Fruit fly (Drosophila melanogaster) whole organism, embryonic: ENCODE results near the gene tank.

Source experiments
- Adf1 ChIP-seq: fragments of 200-800 bp; sonication (Bioruptor generic); IDR thresholded peaks from 2 replicates; pipeline ENCODE4 v1.3.6; 2022; ENCODE audit warnings: missing biosample characterization, missing genetic modification characterization
- BEAF-32 ChIP-seq: fragments of 200-800 bp; sonication (Bioruptor generic); optimal IDR thresholded peaks from 3 replicates; lab custom pipeline; 2017; ENCODE audit warnings: missing biosample characterization, missing genetic modification characterization, mild to moderate bottlenecking, moderate library complexity, missing genetic modification reagents
- CG10209 ChIP-seq: fragments of 200-800 bp; sonication (Bioruptor generic); optimal IDR thresholded peaks from 3 replicates; lab custom pipeline; 2017; ENCODE audit warnings: missing biosample characterization, mild to moderate bottlenecking, missing genetic modification characterization, missing genetic modification reagents
- CG10543 ChIP-seq: fragments of 200-800 bp; sonication (Bioruptor generic); optimal IDR thresholded peaks from 3 replicates; lab custom pipeline; 2017; ENCODE audit warnings: missing biosample characterization, mild to moderate bottlenecking, missing genetic modification characterization, moderate library complexity
- CG11247 ChIP-seq: fragments of 200-800 bp; sonication (Bioruptor generic); IDR thresholded peaks from 2 replicates; pipeline ENCODE4 v1.3.6; 2022; ENCODE audit warnings: missing biosample characterization, missing genetic modification characterization
- CG11504 ChIP-seq: fragments of 200-800 bp; sonication (Bioruptor generic); optimal IDR thresholded peaks from 3 replicates; lab custom pipeline; 2019; ENCODE audit warnings: missing biosample characterization, mild to moderate bottlenecking, missing genetic modification characterization, moderate library complexity
- CG12659 ChIP-seq: fragments of 200-800 bp; sonication (Bioruptor generic); optimal IDR thresholded peaks from 3 replicates; lab custom pipeline; 2017; ENCODE audit warnings: mild to moderate bottlenecking, missing biosample characterization, missing genetic modification reagents, missing genetic modification characterization
- CG12744 ChIP-seq: fragments of 200-800 bp; sonication (Bioruptor generic); optimal IDR thresholded peaks from 2 replicates; lab custom pipeline; 2016; ENCODE audit warnings: missing biosample characterization, missing genetic modification characterization
- CG1603 ChIP-seq: fragments of 200-800 bp; sonication (Bioruptor generic); optimal IDR thresholded peaks from 2 replicates; lab custom pipeline; 2019; ENCODE audit warnings: missing biosample characterization, mild to moderate bottlenecking, missing genetic modification characterization, moderate library complexity
- CG17359 ChIP-seq: fragments of 200-800 bp; sonication (Bioruptor generic); optimal IDR thresholded peaks from 3 replicates; lab custom pipeline; 2018; ENCODE audit warnings: missing biosample characterization, mild to moderate bottlenecking, missing genetic modification characterization, moderate library complexity
- CG18262 ChIP-seq: fragments of 200-800 bp; optimal IDR thresholded peaks from 3 replicates; lab custom pipeline; 2019; ENCODE audit warnings: missing biosample characterization, mild to moderate bottlenecking, missing genetic modification characterization, moderate library complexity
- CG2116 ChIP-seq: fragments of 200-800 bp; sonication (Bioruptor generic); optimal IDR thresholded peaks from 3 replicates; lab custom pipeline; 2018; ENCODE audit warnings: missing biosample characterization, mild to moderate bottlenecking, missing genetic modification characterization
- CG32772 ChIP-seq: fragments of 200-800 bp; sonication (Bioruptor generic); IDR thresholded peaks from 2 replicates; pipeline ENCODE4 v1.3.6; 2022; ENCODE audit warnings: missing biosample characterization, missing genetic modification characterization
- CG34376 ChIP-seq: fragments of 200-800 bp; sonication (Bioruptor generic); optimal IDR thresholded peaks from 2 replicates; lab custom pipeline; 2018; ENCODE audit warnings: missing biosample characterization, mild to moderate bottlenecking, missing genetic modification characterization
- CG42726 ChIP-seq: fragments of 200-800 bp; sonication (Bioruptor generic); IDR thresholded peaks from 2 replicates; pipeline ENCODE4 v1.3.6; 2022; ENCODE audit warnings: missing biosample characterization, missing genetic modification characterization; ENCODE audit not compliant: partially characterized antibody
- CG4328 ChIP-seq: fragments of 200-800 bp; sonication (Bioruptor generic); optimal IDR thresholded peaks from 3 replicates; lab custom pipeline; 2017; ENCODE audit warnings: missing biosample characterization, missing genetic modification reagents, missing genetic modification characterization
- CG4404 ChIP-seq: fragments of 200-800 bp; sonication (Bioruptor generic); IDR thresholded peaks from 2 replicates; pipeline ENCODE4 v1.3.6; 2022; ENCODE audit warnings: missing biosample characterization, missing genetic modification characterization
- CG4617 ChIP-seq: fragments of 200-800 bp; sonication (Bioruptor generic); optimal IDR thresholded peaks from 3 replicates; lab custom pipeline; 2016; ENCODE audit warnings: missing biosample characterization, missing genetic modification characterization, borderline replicate concordance
- CG6654 ChIP-seq: fragments of 200-800 bp; sonication (Bioruptor generic); optimal IDR thresholded peaks from 2 replicates; lab custom pipeline; 2017; ENCODE audit warnings: missing biosample characterization, mild to moderate bottlenecking, missing genetic modification characterization
- CG6689 ChIP-seq: fragments of 200-800 bp; sonication (Bioruptor generic); IDR thresholded peaks from 2 replicates; pipeline ENCODE4 v1.3.6; 2022; ENCODE audit warnings: missing biosample characterization, missing genetic modification characterization
- CG7556 ChIP-seq: fragments of 200-800 bp; sonication (Bioruptor generic); optimal IDR thresholded peaks from 2 replicates; lab custom pipeline; 2017; ENCODE audit warnings: missing biosample characterization, mild to moderate bottlenecking, missing genetic modification characterization
- CG7839 ChIP-seq: fragments of 200-800 bp; sonication (Bioruptor generic); optimal IDR thresholded peaks from 3 replicates; lab custom pipeline; 2018; ENCODE audit warnings: missing biosample characterization, mild to moderate bottlenecking, missing genetic modification characterization, moderate library complexity
- CG7963 ChIP-seq: fragments of 200-800 bp; sonication (Bioruptor generic); IDR thresholded peaks from 3 replicates; pipeline ENCODE4 v1.3.6; 2022; ENCODE audit warnings: missing biosample characterization, missing genetic modification characterization; ENCODE audit not compliant: partially characterized antibody
- CG8388 ChIP-seq: fragments of 200-800 bp; sonication (Bioruptor generic); optimal IDR thresholded peaks from 2 replicates; lab custom pipeline; 2019; ENCODE audit warnings: missing biosample characterization, mild to moderate bottlenecking, missing genetic modification characterization, moderate library complexity
- D ChIP-seq, 2 experiments: fragments of 200-800 bp in 1 of 2; fragments of >200 bp in 1 of 2; sonication (Bioruptor generic) in 1 of 2; optimal IDR thresholded peaks; 2 replicates in 1 of 2; 3 replicates in 1 of 2; lab custom pipeline; 2017; ENCODE audit warnings: mild to moderate bottlenecking in 1 of 2, missing biosample characterization in 1 of 2, missing genetic modification characterization in 1 of 2, missing genetic modification reagents in 1 of 2
- D19B ChIP-seq: fragments of 200-800 bp; sonication (Bioruptor generic); optimal IDR thresholded peaks from 2 replicates; lab custom pipeline; 2017; ENCODE audit warnings: missing biosample characterization, mild to moderate bottlenecking, missing genetic modification characterization
- Dad ChIP-seq: fragments of 200-800 bp; sonication (Bioruptor generic); optimal IDR thresholded peaks from 3 replicates; lab custom pipeline; 2016; ENCODE audit warnings: missing biosample characterization, missing genetic modification characterization
- Deaf1 ChIP-seq: fragments of 200-800 bp; optimal IDR thresholded peaks from 3 replicates; lab custom pipeline; 2019; ENCODE audit warnings: missing biosample characterization, mild to moderate bottlenecking, missing genetic modification characterization, moderate library complexity
- Dref ChIP-seq: fragments of 200-800 bp; sonication (Bioruptor generic); IDR thresholded peaks from 2 replicates; pipeline ENCODE4 v1.3.6; 2022; ENCODE audit warnings: missing biosample characterization, missing genetic modification characterization
- Drgx ChIP-seq: fragments of 200-800 bp; sonication (Bioruptor generic); IDR thresholded peaks from 2 replicates; pipeline ENCODE4 v1.3.6; 2022; ENCODE audit warnings: missing biosample characterization, missing genetic modification characterization
- Ets97D ChIP-seq: fragments of 200-800 bp; sonication (Bioruptor generic); optimal IDR thresholded peaks from 3 replicates; lab custom pipeline; 2016; ENCODE audit warnings: missing biosample characterization, missing genetic modification characterization
- Fer2 ChIP-seq: fragments of 200-800 bp; sonication (Bioruptor generic); optimal IDR thresholded peaks from 2 replicates; lab custom pipeline; 2018; ENCODE audit warnings: missing biosample characterization, mild to moderate bottlenecking, missing genetic modification characterization, moderate library complexity
- H2.0 ChIP-seq: fragments of 200-800 bp; sonication (Bioruptor generic); IDR thresholded peaks from 2 replicates; pipeline ENCODE4 v1.3.6; 2022; ENCODE audit warnings: missing biosample characterization, missing genetic modification characterization
- HmgD ChIP-seq: fragments of 200-800 bp; sonication (Bioruptor generic); optimal IDR thresholded peaks from 3 replicates; lab custom pipeline; 2016; ENCODE audit warnings: missing biosample characterization, missing genetic modification characterization
- MBD-R2 ChIP-seq: fragments of 200-800 bp; sonication (Bioruptor generic); IDR thresholded peaks from 2 replicates; pipeline ENCODE4 v1.3.6; 2022; ENCODE audit warnings: missing biosample characterization, missing genetic modification characterization
- Six4 ChIP-seq: fragments of 200-800 bp; sonication (Bioruptor generic); optimal IDR thresholded peaks from 2 replicates; lab custom pipeline; 2016; ENCODE audit warnings: missing biosample characterization, missing genetic modification characterization
- YL-1 ChIP-seq: fragments of 200-800 bp; sonication (Bioruptor generic); optimal IDR thresholded peaks from 3 replicates; lab custom pipeline; 2017; ENCODE audit warnings: missing biosample characterization, mild to moderate bottlenecking, missing genetic modification characterization
- abd-A ChIP-seq: fragments of 200-800 bp; sonication (Bioruptor generic); optimal IDR thresholded peaks from 3 replicates; lab custom pipeline; 2019; ENCODE audit warnings: missing biosample characterization, mild to moderate bottlenecking, missing genetic modification characterization, moderate library complexity
- bigmax ChIP-seq: fragments of 200-800 bp; sonication (Bioruptor generic); optimal IDR thresholded peaks from 2 replicates; lab custom pipeline; 2018; ENCODE audit warnings: missing biosample characterization, mild to moderate bottlenecking, missing genetic modification characterization
- crc ChIP-seq: fragments of 200-800 bp; sonication (Bioruptor generic); optimal IDR thresholded peaks from 2 replicates; lab custom pipeline; 2016; ENCODE audit warnings: missing biosample characterization, missing genetic modification characterization
- crp ChIP-seq, 2 experiments: fragments of 200-800 bp; sonication (Bioruptor generic); optimal IDR thresholded peaks; 2 replicates in 1 of 2; 3 replicates in 1 of 2; lab custom pipeline; 2017; ENCODE audit warnings: missing biosample characterization in 2 of 2, missing genetic modification characterization in 2 of 2, mild to moderate bottlenecking in 1 of 2, moderate library complexity in 1 of 2
- gro ChIP-seq: fragments of 200-800 bp; sonication (Bioruptor generic); optimal IDR thresholded peaks from 2 replicates; lab custom pipeline; 2016; ENCODE audit warnings: missing biosample characterization, missing genetic modification characterization
- hb ChIP-seq: fragments of 200-800 bp; sonication (Bioruptor generic); IDR thresholded peaks from 3 replicates; pipeline ENCODE4 v1.3.6; 2022; ENCODE audit warnings: missing biosample characterization, missing genetic modification characterization; ENCODE audit not compliant: partially characterized antibody
- hbn ChIP-seq: fragments of 200-800 bp; sonication (Bioruptor generic); IDR thresholded peaks from 2 replicates; pipeline ENCODE4 v1.3.6; 2022; ENCODE audit warnings: missing biosample characterization, missing genetic modification characterization; ENCODE audit not compliant: partially characterized antibody
- pho ChIP-seq: fragments of 200-800 bp; sonication (Bioruptor generic); optimal IDR thresholded peaks from 2 replicates; lab custom pipeline; 2016; ENCODE audit warnings: missing biosample characterization, missing genetic modification characterization
- rib ChIP-seq: fragments of 200-800 bp; sonication (Bioruptor generic); IDR thresholded peaks from 2 replicates; pipeline ENCODE4 v1.3.6; 2022; ENCODE audit warnings: missing biosample characterization, missing genetic modification characterization
- sima ChIP-seq: fragments of 200-800 bp; sonication (Bioruptor generic); optimal IDR thresholded peaks from 2 replicates; lab custom pipeline; 2016; ENCODE audit warnings: missing biosample characterization, missing genetic modification characterization
- wek ChIP-seq: fragments of 200-800 bp; sonication (Bioruptor generic); optimal IDR thresholded peaks from 3 replicates; lab custom pipeline; 2018; ENCODE audit warnings: missing biosample characterization, mild to moderate bottlenecking, missing genetic modification characterization, moderate library complexity

Gene tank

DNA sequence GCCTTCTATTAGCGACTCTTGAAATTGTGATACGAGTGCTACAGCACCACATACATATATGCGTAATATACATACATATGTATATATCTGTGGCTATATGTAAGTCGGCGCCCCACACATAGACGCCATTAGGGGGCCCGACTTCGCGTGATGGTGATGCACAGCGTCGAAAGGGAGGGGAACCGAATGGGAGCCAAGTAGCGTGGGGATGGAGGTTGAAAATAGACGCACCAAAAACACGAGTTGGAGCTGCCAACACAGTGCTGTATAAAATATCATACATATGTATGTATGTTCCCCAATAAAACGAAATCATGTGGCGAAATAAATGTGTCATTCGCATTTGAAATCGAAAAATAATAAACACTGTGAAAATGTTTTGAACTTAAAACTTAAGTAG is 48.8 kb upstream of the tank start (continued):
- TF ChIP-seq Deaf1 (peak; percentile 17), CG11247 (0 out of 2 replicates have a peak, but pooled peaks have one; percentile 5), CG8388 (peak; percentile 72), Drgx (GFP tag; lab: Robert Waterston, UW) (0 out of 2 replicates have a peak, but pooled peaks have one; percentile 21), CG10543 (GFP tag; lab: Kevin White, UChicago) (peak; percentile 2), rib (no peak), Adf1 (GFP tag; lab: Robert Waterston, UW) (peak; percentile 8; the same call in 1 of the 2 replicates)
- TF ChIP-seq, all 482 proteins: peak for 15

DNA sequence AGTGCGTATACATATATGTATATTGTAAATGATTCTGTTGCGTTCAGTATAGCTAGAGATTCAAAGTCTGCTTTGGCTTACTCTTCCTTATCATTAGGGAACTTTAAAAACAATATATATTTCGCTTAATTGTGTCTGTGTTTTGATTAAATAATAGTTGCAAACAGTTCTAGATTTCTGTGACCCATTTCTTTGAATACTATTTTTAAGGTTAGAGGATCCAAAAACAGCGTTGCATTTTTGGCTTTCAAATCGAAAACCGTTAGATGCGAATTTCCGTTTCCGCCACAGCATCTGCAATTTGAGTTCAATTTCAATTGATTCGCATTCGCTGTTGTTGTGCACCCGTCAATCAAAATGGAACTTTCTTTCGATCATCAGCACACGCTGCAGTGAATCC is 48.3 kb upstream of the tank start:
- no peak for TF ChIP-seq YL-1 (GFP tag; lab: Kevin White, UChicago)
- TF ChIP-seq CG7839 (tag; lab: Kevin White, UChicago): no peak
- no peak for TF ChIP-seq CG7963 (GFP tag; lab: Robert Waterston, UW)
- TF ChIP-seq MBD-R2 (GFP tag; lab: Robert Waterston, UW): no peak
- no peak for TF ChIP-seq CG11504
- no peak for TF ChIP-seq BEAF-32
- no peak for TF ChIP-seq Fer2 (tag; lab: Kevin White, UChicago)
- peak; percentile 36 for TF ChIP-seq bigmax (GFP tag; lab: Kevin White, UChicago)
- TF ChIP-seq CG2116 (GFP tag; lab: Kevin White, UChicago): peak; percentile 67
- TF ChIP-seq CG10209: no peak
- peak; percentile 24 for TF ChIP-seq Ets97D (GFP tag; lab: Kevin White, UChicago)
- no peak for TF ChIP-seq hb
- no peak for TF ChIP-seq CG12744
- TF ChIP-seq Dad: no peak

- TF ChIP-seq CG34376: no peak
- no peak for TF ChIP-seq CG17359 (tag; lab: Kevin White, UChicago)
- no peak for TF ChIP-seq CG7556 (GFP tag; lab: Kevin White, UChicago)
- peak; percentile 93 for TF ChIP-seq YL-1 (GFP tag; lab: Kevin White, UChicago)
- TF ChIP-seq sima (GFP tag; lab: Kevin White, UChicago): no peak
- no peak for TF ChIP-seq D19B
- TF ChIP-seq CG4617 (GFP tag; lab: Kevin White, UChicago): peak; percentile 95
- TF ChIP-seq hbn (GFP tag; lab: Robert Waterston, UW): peak; percentile 60; the same call in 1 of the 2 replicates
- no peak for TF ChIP-seq CG1603 (tag; lab: Kevin White, UChicago)
- no peak for TF ChIP-seq HmgD (GFP tag; lab: Kevin White, UChicago)
- no peak for TF ChIP-seq H2.0 (GFP tag; lab: Robert Waterston, UW)
- TF ChIP-seq CG42726 (GFP tag; lab: Robert Waterston, UW): peak; percentile 42; the same call in 1 of the 2 replicates
- no peak for TF ChIP-seq CG4404 (GFP tag; lab: Robert Waterston, UW)
- TF ChIP-seq CG18262 (tag; lab: Kevin White, UChicago): peak; percentile 12
- no peak for TF ChIP-seq abd-A (tag; lab: Kevin White, UChicago)
- TF ChIP-seq crp (GFP tag; optimal IDR thresholded peaks at IDR 0.05; lab: Kevin White, UChicago): no peak
- no peak for TF ChIP-seq CG4328 (GFP tag; lab: Kevin White, UChicago)
- no peak for TF ChIP-seq gro (GFP tag; lab: Kevin White, UChicago)
- TF ChIP-seq CG6689: no peak
- TF ChIP-seq crc: no peak
- TF ChIP-seq CG6654: no peak
- peak; percentile 83 for TF ChIP-seq Dref (GFP tag; lab: Robert Waterston, UW)
- peak; percentile 65 for TF ChIP-seq CG12659 (GFP tag; lab: Kevin White, UChicago)
- TF ChIP-seq D (optimal IDR thresholded peaks at IDR 0.05; lab: Kevin White, UChicago): no peak
- no peak for TF ChIP-seq D (GFP tag; optimal IDR thresholded peaks at IDR 0.05; lab: Kevin White, UChicago)
- TF ChIP-seq pho (GFP tag; lab: Kevin White, UChicago): no peak
- no peak for TF ChIP-seq Six4 (GFP tag; lab: Kevin White, UChicago)
- no peak for TF ChIP-seq CG32772 (GFP tag; lab: Robert Waterston, UW)
- TF ChIP-seq wek (GFP tag; lab: Kevin White, UChicago): no peak
These were observed 45.2 kb upstream of the tank start, which contains the start of the genes Cf2 and CG3008 for dm6 chr2L:4883023-4883392. Cf2 (minus strand) TSS chr2L:4883107. CG3008 (plus strand) TSS chr2L:4883298.
